Fruit fly (Drosophila melanogaster): ENCODE measurements around the gene pcx.

pcx gene

dm6 chrX:2241842-2242241 lies 16.7 kb downstream of the pcx start, which contains the start of gene kz (continued):
- TF ChIP-seq Hand (GFP tag; optimal IDR thresholded peaks at IDR 0.05) (no peak), vnd (GFP tag; IDR thresholded peaks at IDR 0.05; ENCODE audit: partially characterized antibody) (peak; percentile 95), cas (GFP tag; IDR thresholded peaks at IDR 0.05) (no peak), CG3995 (GFP tag; optimal IDR thresholded peaks at IDR 0.05) (peak; percentile 58), CG17829 (tag; optimal IDR thresholded peaks at IDR 0.05) (no peak), gsb (GFP tag; IDR thresholded peaks at IDR 0.05) (no peak), Dad (GFP tag; optimal IDR thresholded peaks at IDR 0.05) (no peak), Fer2 (tag; optimal IDR thresholded peaks at IDR 0.05) (no peak), Rfx (GFP tag; IDR thresholded peaks at IDR 0.05) (no peak), fu2 (GFP tag; optimal IDR thresholded peaks at IDR 0.05) (no peak), CG15514 (GFP tag; optimal IDR thresholded peaks at IDR 0.05) (peak; percentile 74), ham (GFP tag; IDR thresholded peaks at IDR 0.05) (no peak), C15 (GFP tag; IDR thresholded peaks at IDR 0.05) (no peak), Fer1 (GFP tag; optimal IDR thresholded peaks at IDR 0.05) (no peak), zfh2 (GFP tag; optimal IDR thresholded peaks at IDR 0.05) (no peak), stwl (tag; optimal IDR thresholded peaks at IDR 0.05) (peak; percentile 88), crol (GFP tag; IDR thresholded peaks at IDR 0.05) (no peak), CG8924 (tag; optimal IDR thresholded peaks at IDR 0.05) (no peak), CrebB (tag; optimal IDR thresholded peaks at IDR 0.05) (no peak), CG30020 (tag; optimal IDR thresholded peaks at IDR 0.05) (peak; percentile 94), CG31441 (GFP tag; IDR thresholded peaks at IDR 0.05) (no peak), Dip3 (GFP tag; optimal IDR thresholded peaks at IDR 0.05) (no peak), aop (GFP tag; IDR thresholded peaks at IDR 0.05) (no peak), ranshi (GFP tag; IDR thresholded peaks at IDR 0.05) (no peak), Neu2 (GFP tag; optimal IDR thresholded peaks at IDR 0.05; ENCODE audit: borderline replicate concordance) (no peak), CG17359 (tag; optimal IDR thresholded peaks at IDR 0.05) (no peak), CG4707 (GFP tag; optimal IDR thresholded peaks at IDR 0.05) (no peak), ara (GFP tag; IDR thresholded peaks at IDR 0.05) (no peak), MESR4 (GFP tag; optimal IDR thresholded peaks at IDR 0.05) (peak; percentile 67), danr (GFP tag; IDR thresholded peaks at IDR 0.05) (no peak), sens (GFP tag) (peak; percentile 64), eve (GFP tag; optimal IDR thresholded peaks at IDR 0.05) (no peak), zfh1 (GFP tag; IDR thresholded peaks at IDR 0.05) (no peak), lab (GFP tag; optimal IDR thresholded peaks at IDR 0.05) (no peak), CG31224 (GFP tag; IDR thresholded peaks at IDR 0.05) (no peak), bab2 (GFP tag; optimal IDR thresholded peaks at IDR 0.05) (no peak), crc (GFP tag; optimal IDR thresholded peaks at IDR 0.05) (no peak), CG17361 (GFP tag; IDR thresholded peaks at IDR 0.05) (no peak), pum (GFP tag; optimal IDR thresholded peaks at IDR 0.05) (no peak), nau (GFP tag; optimal IDR thresholded peaks at IDR 0.05) (no peak), Ravus (GFP tag; IDR thresholded peaks at IDR 0.05) (no peak), trem (tag; optimal IDR thresholded peaks at IDR 0.05) (no peak), ttk (GFP tag; IDR thresholded peaks at IDR 0.05) (no peak), gfzf (GFP tag; optimal IDR thresholded peaks at IDR 0.05) (peak; percentile 50), gcm (GFP tag; optimal IDR thresholded peaks at IDR 0.05) (no peak), dan (GFP tag; IDR thresholded peaks at IDR 0.05) (no peak), lola (GFP tag; optimal IDR thresholded peaks at IDR 0.05) (no peak), az2 (GFP tag; optimal IDR thresholded peaks at IDR 0.05) (no peak), Ets97D (GFP tag; optimal IDR thresholded peaks at IDR 0.05) (peak; percentile 60), emc (GFP tag; optimal IDR thresholded peaks at IDR 0.05) (no peak), tap (tag; optimal IDR thresholded peaks at IDR 0.05) (no peak), CG17912 (GFP tag; optimal IDR thresholded peaks at IDR 0.05) (no peak)
